Worm (Caenorhabditis elegans) whole organism, L3 larva: ENCODE data around the gene clec-243.

Experiments
- aly-2 ChIP-seq: fragments of 150-350 bp; optimal IDR thresholded peaks from 2 replicates; lab custom pipeline; 2014; ENCODE audit warnings: missing biosample characterization, missing genetic modification characterization
- ama-1 ChIP-seq: fragments of 150-350 bp; optimal IDR thresholded peaks from 2 replicates; lab custom pipeline; 2018
- ceh-16 ChIP-seq: sonication (generic microtip); optimal IDR thresholded peaks from 2 replicates; lab custom pipeline; 2017; ENCODE audit warnings: missing biosample characterization, missing genetic modification characterization
- ceh-82 ChIP-seq: fragments of 150-350 bp; optimal IDR thresholded peaks from 2 replicates; lab custom pipeline; 2014; ENCODE audit warnings: missing biosample characterization, missing genetic modification characterization
- elt-2 ChIP-seq: sonication (generic microtip); optimal IDR thresholded peaks from 2 replicates; lab custom pipeline; 2016; ENCODE audit warnings: missing genetic modification reagents, mild to moderate bottlenecking, missing genetic modification characterization, missing compliant biosample characterization
- jun-1 ChIP-seq: fragments of 150-350 bp; optimal IDR thresholded peaks from 2 replicates; lab custom pipeline; 2014; ENCODE audit warnings: missing biosample characterization, missing genetic modification reagents, missing genetic modification characterization
- nhr-76 ChIP-seq: fragments of 150-350 bp; sonication (generic microtip); optimal IDR thresholded peaks from 5 replicates; lab custom pipeline; 2014; ENCODE audit warnings: missing biosample characterization, missing genetic modification characterization
- pha-4 ChIP-seq: fragments of 150-350 bp; optimal IDR thresholded peaks from 2 replicates; lab custom pipeline; 2014; ENCODE audit warnings: missing biosample characterization, missing genetic modification reagents, missing genetic modification characterization
- unc-62 ChIP-seq: fragments of 150-350 bp; sonication (generic microtip); optimal IDR thresholded peaks from 4 replicates; lab custom pipeline; 2014; ENCODE audit warnings: missing biosample characterization, missing genetic modification reagents, missing genetic modification characterization
- zag-1 ChIP-seq: fragments of 150-350 bp; optimal IDR thresholded peaks from 2 replicates; lab custom pipeline; 2014; ENCODE audit warnings: missing biosample characterization, missing genetic modification characterization

ce11 chrV:17261385-17261784 is 12.6 kb upstream of the clec-243 start:
- no peak for TF ChIP-seq ceh-16 (tag; lab: Kevin White, UChicago)
- TF ChIP-seq pha-4 (tag; lab: Kevin White, UChicago): no peak
- TF ChIP-seq unc-62: no peak
- no peak for TF ChIP-seq ceh-82 (tag; lab: Kevin White, UChicago)
- TF ChIP-seq nhr-76 (tag; lab: Kevin White, UChicago): no peak
- no peak for TF ChIP-seq ama-1 (lab: Kevin White, UChicago)
- TF ChIP-seq jun-1 (tag; lab: Kevin White, UChicago): no peak
- TF ChIP-seq elt-2 (tag; lab: Kevin White, UChicago): no peak
- no peak for TF ChIP-seq aly-2 (tag; lab: Kevin White, UChicago)
- TF ChIP-seq zag-1: no peak
